Worm (Caenorhabditis elegans): ENCODE data around the gene cutl-4.

cutl-4 gene

DNA sequence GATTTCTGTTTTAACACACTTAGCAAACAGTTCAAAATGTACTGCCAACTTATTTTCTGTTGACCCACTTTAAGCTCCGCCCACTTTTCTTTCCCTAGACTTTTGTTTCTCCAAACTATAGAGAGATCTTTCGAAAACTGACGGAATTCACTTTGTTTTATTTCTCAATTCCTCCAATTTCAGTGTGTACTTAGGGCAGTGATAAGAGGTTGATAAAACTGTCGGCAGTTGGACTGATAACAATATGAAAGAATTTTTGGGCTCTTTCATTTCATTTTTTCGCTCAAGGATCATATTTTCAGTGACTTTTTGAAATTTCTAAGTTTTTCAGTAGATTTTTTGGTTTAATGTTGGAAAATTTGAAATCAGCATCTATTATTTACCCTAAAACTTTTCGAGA lies 15.3 kb upstream of the cutl-4 start (continued):
- TF ChIP-seq T26A8.4 (GFP tag; IDR thresholded peaks at IDR 0.05) (no peak), dve-1 (tag; optimal IDR thresholded peaks at IDR 0.05; ENCODE audit: insufficient read depth) (peak; percentile 31), madf-9 (GFP tag; conservative IDR thresholded peaks at IDR 0.05) (no peak), fkh-10 (GFP tag; optimal IDR thresholded peaks at IDR 0.05) (no peak), daf-16 (GFP tag; optimal IDR thresholded peaks at IDR 0.05) (no peak), daf-16 (tag; optimal IDR thresholded peaks at IDR 0.05) (peak; percentile 68), lin-15B (tag; optimal IDR thresholded peaks at IDR 0.05) (no peak), lin-38 (GFP tag; IDR thresholded peaks at IDR 0.05) (no peak), F49E8.2 (tag; optimal IDR thresholded peaks at IDR 0.05; ENCODE audit: borderline replicate concordance) (no peak), set-16 (GFP tag; IDR thresholded peaks at IDR 0.05) (no peak), unc-130 (GFP tag; optimal IDR thresholded peaks at IDR 0.05) (no peak), hlh-11 (tag; optimal IDR thresholded peaks at IDR 0.05) (no peak), php-3 (GFP tag; IDR thresholded peaks at IDR 0.05) (no peak), ama-1 (optimal IDR thresholded peaks at IDR 0.05) (no peak), ztf-11 (tag; optimal IDR thresholded peaks at IDR 0.05) (no peak), pqm-1 (tag; optimal IDR thresholded peaks at IDR 0.05) (peak; percentile 75), ceh-82 (tag; optimal IDR thresholded peaks at IDR 0.05) (no peak), sdz-12 (GFP tag; optimal IDR thresholded peaks at IDR 0.05) (no peak), ZK546.5 (tag; optimal IDR thresholded peaks at IDR 0.05) (no peak), lin-1 (GFP tag; IDR thresholded peaks at IDR 0.05) (no peak), ceh-32 (tag; optimal IDR thresholded peaks at IDR 0.05; ENCODE audit: poor library complexity) (no peak), lin-39 (tag; optimal IDR thresholded peaks at IDR 0.05) (no peak), nhr-28 (tag; optimal IDR thresholded peaks at IDR 0.05) (peak; percentile 66), ceh-28 (tag; optimal IDR thresholded peaks at IDR 0.05) (no peak), nhr-102 (tag; optimal IDR thresholded peaks at IDR 0.05) (no peak), snpc-1.2 (GFP tag; IDR thresholded peaks at IDR 0.05) (no peak), arid-1 (GFP tag; conservative IDR thresholded peaks at IDR 0.05) (no peak), ztf-7 (tag; optimal IDR thresholded peaks at IDR 0.05) (no peak), madf-5 (GFP tag; IDR thresholded peaks at IDR 0.05) (no peak)

DNA sequence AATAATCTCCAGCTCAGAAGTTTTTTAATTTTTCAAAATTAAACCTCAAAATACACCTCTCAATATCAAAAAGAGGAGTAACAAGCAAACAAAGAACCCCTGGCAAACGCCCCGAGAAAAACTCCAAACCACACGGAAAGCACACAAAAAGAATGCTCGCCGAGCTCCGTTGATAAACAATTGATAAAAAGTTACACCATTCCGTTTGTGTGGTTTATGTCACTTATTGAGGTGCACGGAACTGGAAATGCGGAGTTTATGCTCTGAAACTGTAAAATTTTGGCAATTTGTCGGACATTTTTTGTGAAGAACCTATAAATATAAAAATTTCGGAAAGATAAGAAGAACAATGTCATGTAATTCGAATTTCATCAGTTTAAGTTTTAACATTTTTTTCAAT lies 12.6 kb upstream of the cutl-4 start:
- TF ChIP-seq nhr-48 (tag; optimal IDR thresholded peaks at IDR 0.05) (peak; percentile 38), nhr-10 (tag; optimal IDR thresholded peaks at IDR 0.05) (no peak), hif-1 (tag; optimal IDR thresholded peaks at IDR 0.05) (no peak), daf-16 (GFP tag; optimal IDR thresholded peaks at IDR 0.05) (no peak), daf-16 (tag; optimal IDR thresholded peaks at IDR 0.05) (peak; percentile 74), ceh-44 (GFP tag; IDR thresholded peaks at IDR 0.05) (no peak), nhr-25 (tag; optimal IDR thresholded peaks at IDR 0.05; ENCODE audit: borderline replicate concordance, insufficient read depth) (no peak), rbr-2 (tag; optimal IDR thresholded peaks at IDR 0.05) (no peak), ces-1 (GFP tag; optimal IDR thresholded peaks at IDR 0.05) (no peak), aha-1 (tag) (no peak), unc-39 (tag; optimal IDR thresholded peaks at IDR 0.05) (no peak), pqm-1 (tag; optimal IDR thresholded peaks at IDR 0.05) (peak; percentile 85), set-16 (GFP tag; IDR thresholded peaks at IDR 0.05) (no peak), mep-1 (tag; optimal IDR thresholded peaks at IDR 0.05) (no peak), F37D6.2 (tag; optimal IDR thresholded peaks at IDR 0.05) (no peak), unc-130 (GFP tag; optimal IDR thresholded peaks at IDR 0.05) (no peak), sdz-12 (GFP tag; optimal IDR thresholded peaks at IDR 0.05) (no peak), hlh-11 (tag; optimal IDR thresholded peaks at IDR 0.05) (peak; percentile 66), F44E2.7 (GFP tag; IDR thresholded peaks at IDR 0.05) (no peak), ztf-11 (tag; optimal IDR thresholded peaks at IDR 0.05) (no peak), pha-4 (GFP tag; IDR thresholded peaks at IDR 0.05) (no peak), pha-4 (tag; optimal IDR thresholded peaks at IDR 0.05) (peak; percentile 62), F26F4.8 (GFP tag; conservative IDR thresholded peaks at IDR 0.05) (no peak), tag-97 (GFP tag; IDR thresholded peaks at IDR 0.05) (no peak), nhr-28 (tag; optimal IDR thresholded peaks at IDR 0.05) (peak; percentile 92), nhr-6 (tag; optimal IDR thresholded peaks at IDR 0.05) (no peak), T20F7.1 (GFP tag; optimal IDR thresholded peaks at IDR 0.05) (no peak), lin-13 (GFP tag; optimal IDR thresholded peaks at IDR 0.05) (no peak), egl-27 (tag; optimal IDR thresholded peaks at IDR 0.05) (no peak), tra-1 (GFP tag; IDR thresholded peaks at IDR 0.05) (peak; percentile 48; the same call in 1 of the 2 replicates), R02D3.7 (tag; optimal IDR thresholded peaks at IDR 0.05) (no peak), dve-1 (tag; optimal IDR thresholded peaks at IDR 0.05; ENCODE audit: insufficient read depth) (peak; percentile 69)

All from whole organism, L4 larva.